Fruit fly (Drosophila melanogaster): ENCODE data around the gene CG33060.
A peak's percentile ranks its signal among the peaks of the same experiment; 100 is the strongest.

dm6 chr3L:16286258-16286657, 44.6 kb upstream of the CG33060 start:
- no peak for TF ChIP-seq psq (GFP tag; optimal IDR thresholded peaks at IDR 0.05)
- TF ChIP-seq Jra (GFP tag; optimal IDR thresholded peaks at IDR 0.05), result no peak
- peak; percentile 34 for TF ChIP-seq OdsH (GFP tag; optimal IDR thresholded peaks at IDR 0.05)
- TF ChIP-seq usp (GFP tag; optimal IDR thresholded peaks at IDR 0.05), result no peak
- no peak for TF ChIP-seq Mio (GFP tag; optimal IDR thresholded peaks at IDR 0.05)
- peak; percentile 13 for TF ChIP-seq Hnf4 (GFP tag; optimal IDR thresholded peaks at IDR 0.05)
- no peak for TF ChIP-seq tai (GFP tag; optimal IDR thresholded peaks at IDR 0.05)
- TF ChIP-seq fru (GFP tag; optimal IDR thresholded peaks at IDR 0.05), result peak; percentile 50
- no peak for TF ChIP-seq dsf (GFP tag; optimal IDR thresholded peaks at IDR 0.05; ENCODE audit: borderline replicate concordance)
- TF ChIP-seq br (GFP tag; optimal IDR thresholded peaks at IDR 0.05), result peak; percentile 53

Measured in whole organism, wandering third instar larva.